Worm (Caenorhabditis elegans) whole organism, L4 larva: Measurements from ENCODE around the gene F09F9.5.
A peak's percentile ranks its signal among the peaks of the same experiment; 100 is the strongest.

Experiments
- D1046.2 ChIP-seq: fragments of 200-800 bp; sonication (Bioruptor generic); IDR thresholded peaks from 2 replicates; pipeline ENCODE4 v1.3.6; 2022; ENCODE audit warnings: missing genetic modification characterization, missing compliant biosample characterization
- F26F4.8 ChIP-seq: fragments of 200-800 bp; sonication (Bioruptor generic); conservative IDR thresholded peaks from 2 replicates; pipeline ENCODE4 v1.3.6; 2022; ENCODE audit warnings: missing genetic modification characterization, missing compliant biosample characterization
- F37D6.2 ChIP-seq: sonication (generic microtip); optimal IDR thresholded peaks from 2 replicates; lab custom pipeline; 2016; ENCODE audit warnings: mild to moderate bottlenecking, missing genetic modification characterization, missing compliant biosample characterization
- T20F7.1 ChIP-seq: fragments of 200-800 bp; sonication (Bioruptor generic); optimal IDR thresholded peaks from 2 replicates; lab custom pipeline; 2018; ENCODE audit warnings: mild to moderate bottlenecking, missing genetic modification characterization, missing compliant biosample characterization
- Y105C5A.15 ChIP-seq: fragments of 200-800 bp; sonication (Bioruptor generic); IDR thresholded peaks from 2 replicates; pipeline ENCODE4 v1.3.6; 2022; ENCODE audit warnings: missing genetic modification characterization, missing compliant biosample characterization
- Y48G9A.11 ChIP-seq: fragments of 200-800 bp; sonication (Bioruptor generic); IDR thresholded peaks from 2 replicates; pipeline ENCODE4 v1.3.6; 2022; ENCODE audit warnings: missing genetic modification reagents, missing genetic modification characterization, missing compliant biosample characterization
- Y75B8A.6 ChIP-seq: fragments of 200-800 bp; sonication (Bioruptor generic); IDR thresholded peaks from 2 replicates; pipeline ENCODE4 v1.3.6; 2022; ENCODE audit warnings: missing genetic modification reagents, missing genetic modification characterization, missing compliant biosample characterization
- ZK546.5 ChIP-seq, 2 experiments: sonication (generic microtip); optimal IDR thresholded peaks; 2 replicates each; lab custom pipeline; 2017; ENCODE audit warnings: missing biosample characterization in 2 of 2, missing genetic modification characterization in 2 of 2
- aha-1 ChIP-seq: fragments of 150-350 bp; peaks from one replicate; lab custom pipeline; 2014; ENCODE audit warnings: missing biosample characterization, missing genetic modification characterization
- aly-2 ChIP-seq: sonication (generic microtip); optimal IDR thresholded peaks from 2 replicates; lab custom pipeline; 2018; ENCODE audit warnings: missing biosample characterization, missing genetic modification characterization
- ceh-44 ChIP-seq: fragments of 200-800 bp; sonication (Bioruptor generic); IDR thresholded peaks from 2 replicates; pipeline ENCODE4 v1.3.6; 2022; ENCODE audit warnings: missing genetic modification reagents, missing genetic modification characterization, missing compliant biosample characterization
- ceh-62 ChIP-seq: sonication (generic microtip); optimal IDR thresholded peaks from 2 replicates; lab custom pipeline; 2017; ENCODE audit warnings: missing biosample characterization, missing genetic modification characterization
- cey-2 ChIP-seq: sonication (generic microtip); optimal IDR thresholded peaks from 3 replicates; lab custom pipeline; 2017; ENCODE audit warnings: missing genetic modification characterization, mild to moderate bottlenecking, missing compliant biosample characterization, antibody characterized with exemption, borderline replicate concordance; ENCODE audit not compliant: insufficient read depth
- ctbp-1 ChIP-seq: fragments of 200-800 bp; sonication (Bioruptor generic); IDR thresholded peaks from 2 replicates; pipeline ENCODE4 v1.3.6; 2022; ENCODE audit warnings: missing genetic modification reagents, missing genetic modification characterization, missing compliant biosample characterization
- daf-16 ChIP-seq, 3 experiments: sonication (generic microtip); optimal IDR thresholded peaks; 2 replicates each; lab custom pipeline; 2016 to 2017; ENCODE audit warnings: missing genetic modification characterization in 3 of 3, missing genetic modification reagents in 3 of 3, mild to moderate bottlenecking in 2 of 3, missing compliant biosample characterization in 2 of 3, missing biosample characterization in 1 of 3, moderate library complexity in 1 of 3
- daf-19 ChIP-seq: fragments of 200-800 bp; sonication (Bioruptor generic); conservative IDR thresholded peaks from 2 replicates; pipeline ENCODE4 v1.3.6; 2022; ENCODE audit warnings: missing genetic modification characterization, missing compliant biosample characterization
- daf-8 ChIP-seq: fragments of 200-800 bp; sonication (Bioruptor generic); IDR thresholded peaks from 2 replicates; pipeline ENCODE4 v1.3.6; 2022; ENCODE audit warnings: missing genetic modification characterization, missing compliant biosample characterization
- dmd-8 ChIP-seq: fragments of 200-800 bp; sonication (Bioruptor generic); IDR thresholded peaks from 2 replicates; pipeline ENCODE4 v1.3.6; 2022; ENCODE audit warnings: missing genetic modification characterization, missing compliant biosample characterization
- fos-1 ChIP-seq: fragments of 150-350 bp; optimal IDR thresholded peaks from 2 replicates; lab custom pipeline; 2014; ENCODE audit warnings: missing biosample characterization, missing genetic modification characterization
- gei-8 ChIP-seq: fragments of 200-800 bp; sonication (Bioruptor generic); optimal IDR thresholded peaks from 2 replicates; lab custom pipeline; 2018; ENCODE audit warnings: mild to moderate bottlenecking, missing genetic modification characterization, missing compliant biosample characterization
- hlh-11 ChIP-seq: fragments of 200-800 bp; sonication (Bioruptor generic); optimal IDR thresholded peaks from 2 replicates; lab custom pipeline; 2018; ENCODE audit warnings: mild to moderate bottlenecking, missing genetic modification characterization, missing compliant biosample characterization
- lin-15B ChIP-seq: fragments of 150-350 bp; sonication (generic microtip); optimal IDR thresholded peaks from 3 replicates; lab custom pipeline; 2014; ENCODE audit warnings: missing biosample characterization, missing genetic modification characterization
- lin-38 ChIP-seq: fragments of 200-800 bp; sonication (Bioruptor generic); IDR thresholded peaks from 2 replicates; pipeline ENCODE4 v1.3.6; 2022; ENCODE audit warnings: missing genetic modification reagents, missing genetic modification characterization, missing compliant biosample characterization
- madf-5 ChIP-seq, 2 experiments: fragments of 200-800 bp; sonication (Bioruptor generic); IDR thresholded peaks; 2 replicates each; pipeline ENCODE4 v1.3.6; 2022; ENCODE audit warnings: missing compliant biosample characterization in 2 of 2, missing genetic modification characterization in 2 of 2
- mxl-2 ChIP-seq: fragments of 200-800 bp; sonication (Bioruptor generic); conservative IDR thresholded peaks from 2 replicates; pipeline ENCODE4 v1.3.6; 2022; ENCODE audit warnings: missing genetic modification reagents, missing genetic modification characterization, missing compliant biosample characterization
- nhr-102 ChIP-seq: sonication (generic microtip); optimal IDR thresholded peaks from 2 replicates; lab custom pipeline; 2016; ENCODE audit warnings: mild to moderate bottlenecking, missing genetic modification characterization, moderate library complexity, missing compliant biosample characterization
- nhr-11 ChIP-seq: fragments of 150-350 bp; optimal IDR thresholded peaks from 2 replicates; lab custom pipeline; 2014; ENCODE audit warnings: missing biosample characterization, missing genetic modification characterization
- nhr-111 ChIP-seq: fragments of 200-800 bp; sonication (Bioruptor generic); optimal IDR thresholded peaks from 2 replicates; lab custom pipeline; 2018; ENCODE audit warnings: mild to moderate bottlenecking, missing genetic modification characterization, missing compliant biosample characterization
- nhr-25 ChIP-seq: sonication (generic microtip); optimal IDR thresholded peaks from 2 replicates; lab custom pipeline; 2017; ENCODE audit warnings: missing genetic modification characterization, mild to moderate bottlenecking, missing compliant biosample characterization, antibody characterized with exemption, moderate library complexity, borderline replicate concordance; ENCODE audit not compliant: insufficient read depth
- nhr-76 ChIP-seq: fragments of 150-350 bp; optimal IDR thresholded peaks from 2 replicates; lab custom pipeline; 2014; ENCODE audit warnings: missing biosample characterization, missing genetic modification characterization
- rbr-2 ChIP-seq: sonication (generic microtip); optimal IDR thresholded peaks from 2 replicates; lab custom pipeline; 2016; ENCODE audit warnings: missing genotype, missing genetic modification characterization, missing compliant biosample characterization
- saeg-2 ChIP-seq: fragments of 200-800 bp; sonication (Bioruptor generic); IDR thresholded peaks from 2 replicates; pipeline ENCODE4 v1.3.6; 2022; ENCODE audit warnings: missing genetic modification reagents, missing genetic modification characterization, missing compliant biosample characterization
- sdz-12 ChIP-seq: fragments of 200-800 bp; sonication (Bioruptor generic); optimal IDR thresholded peaks from 2 replicates; lab custom pipeline; 2018; ENCODE audit warnings: mild to moderate bottlenecking, missing genetic modification characterization, missing compliant biosample characterization
- skn-1 ChIP-seq: fragments of 150-350 bp; optimal IDR thresholded peaks from 2 replicates; lab custom pipeline; 2014; ENCODE audit warnings: missing biosample characterization, missing genetic modification characterization
- spr-1 ChIP-seq: sonication (generic microtip); optimal IDR thresholded peaks from 2 replicates; lab custom pipeline; 2016; ENCODE audit warnings: mild to moderate bottlenecking, missing genetic modification characterization, missing compliant biosample characterization
- tag-97 ChIP-seq: fragments of 200-800 bp; sonication (Bioruptor generic); IDR thresholded peaks from 2 replicates; pipeline ENCODE4 v1.3.6; 2022; ENCODE audit warnings: missing genetic modification characterization, missing compliant biosample characterization
- unc-39 ChIP-seq: sonication (generic microtip); optimal IDR thresholded peaks from 2 replicates; lab custom pipeline; 2017; ENCODE audit warnings: missing biosample characterization, missing genetic modification characterization
- unc-62 ChIP-seq, 3 experiments: fragments of 150-350 bp in 1 of 3; sonication (generic microtip); optimal IDR thresholded peaks in 2 of 3; peaks in 1 of 3; 1 replicate in 1 of 3; 2 replicates in 2 of 3; lab custom pipeline; 2014 to 2017; ENCODE audit warnings: missing biosample characterization in 3 of 3, missing genetic modification characterization in 3 of 3, missing genetic modification reagents in 3 of 3, missing genotype in 1 of 3
- zfp-2 ChIP-seq: sonication (generic microtip); optimal IDR thresholded peaks from 2 replicates; lab custom pipeline; 2016; ENCODE audit warnings: mild to moderate bottlenecking, missing genetic modification characterization, missing compliant biosample characterization
- zfp-3 ChIP-seq: fragments of 200-800 bp; sonication (Bioruptor generic); conservative IDR thresholded peaks from 2 replicates; pipeline ENCODE4 v1.3.6; 2022; ENCODE audit warnings: missing genetic modification reagents, missing genetic modification characterization, missing compliant biosample characterization
- ztf-11 ChIP-seq: fragments of 150-350 bp; optimal IDR thresholded peaks from 2 replicates; lab custom pipeline; 2014; ENCODE audit warnings: missing biosample characterization, missing genetic modification characterization

F09F9.5 gene

ce11 chrX:4145051-4145826 lies 27.5 kb downstream of the F09F9.5 start (continued):
- TF ChIP-seq ctbp-1 (peak; percentile 57; the same call in 1 of the 2 replicates), ZK546.5 (tag; optimal IDR thresholded peaks at IDR 0.05; lab: Kevin White, UChicago) (no peak), skn-1 (tag; lab: Kevin White, UChicago) (no peak), daf-16 (GFP tag; optimal IDR thresholded peaks at IDR 0.05; lab: Kevin White, UChicago) (peak in 1 of 2 experiments; percentile 34), daf-16 (tag; optimal IDR thresholded peaks at IDR 0.05; lab: Kevin White, UChicago) (peak; percentile 70), spr-1 (peak; percentile 9), nhr-111 (GFP tag; lab: Kevin White, UChicago) (no peak), hlh-11 (tag; lab: Kevin White, UChicago) (peak; percentile 95), dmd-8 (GFP tag; lab: Robert Waterston, UW) (no peak), F26F4.8 (GFP tag; lab: Robert Waterston, UW) (no peak), ceh-44 (peak; percentile 67; the same call in 1 of the 2 replicates), mxl-2 (GFP tag; lab: Robert Waterston, UW) (peak; percentile 53; the same call in 1 of the 2 replicates), aly-2 (tag; lab: Kevin White, UChicago) (no peak), zfp-3 (GFP tag; lab: Robert Waterston, UW) (no peak), Y48G9A.11 (GFP tag; lab: Robert Waterston, UW) (no peak), Y75B8A.6 (no peak), nhr-76 (tag; lab: Kevin White, UChicago) (no peak), T20F7.1 (GFP tag; lab: Kevin White, UChicago) (no peak), daf-19 (GFP tag; lab: Robert Waterston, UW) (no peak), saeg-2 (no peak), F37D6.2 (peak; percentile 64), madf-5 (GFP tag; IDR thresholded peaks at IDR 0.05; lab: Robert Waterston, UW) (0 out of 4 replicates have a peak, but pooled peaks have one; percentile 32 to 56), unc-62 (GFP tag; optimal IDR thresholded peaks at IDR 0.05 in 1 of 2; lab: Kevin White, UChicago) (peak in 1 of 2 experiments; percentile 98), unc-62 (tag; optimal IDR thresholded peaks at IDR 0.05; lab: Kevin White, UChicago) (no peak), Y105C5A.15 (no peak), cey-2 (no peak), tag-97 (GFP tag; lab: Robert Waterston, UW) (no peak), ceh-62 (tag; lab: Kevin White, UChicago) (no peak), sdz-12 (GFP tag; lab: Kevin White, UChicago) (no peak), ztf-11 (tag; lab: Kevin White, UChicago) (no peak), lin-38 (GFP tag; lab: Robert Waterston, UW) (peak; percentile 35), zfp-2 (tag; lab: Kevin White, UChicago) (peak; percentile 36), fos-1 (tag; lab: Kevin White, UChicago) (no peak), unc-39 (tag; lab: Kevin White, UChicago) (no peak), nhr-102 (tag; lab: Kevin White, UChicago) (peak; percentile 64), gei-8 (GFP tag; lab: Kevin White, UChicago) (no peak), nhr-11 (peak; percentile 64), daf-8 (GFP tag; lab: Robert Waterston, UW) (0 out of 2 replicates have a peak, but pooled peaks have one; percentile 34), lin-15B (tag; lab: Kevin White, UChicago) (no peak)

ce11 chrX:4146046-4146445 lies 28.3 kb downstream of the F09F9.5 start:
- no peak for TF ChIP-seq zfp-3 (GFP tag; lab: Robert Waterston, UW)
- TF ChIP-seq daf-16 (GFP tag; optimal IDR thresholded peaks at IDR 0.05; lab: Kevin White, UChicago) = no peak
- TF ChIP-seq daf-16 (tag; optimal IDR thresholded peaks at IDR 0.05; lab: Kevin White, UChicago) = peak; percentile 9
- TF ChIP-seq nhr-25 (tag; lab: Kevin White, UChicago) = peak; percentile 23
- peak; percentile 29 for TF ChIP-seq aha-1
- no peak for TF ChIP-seq rbr-2 (tag; lab: Kevin White, UChicago)
- TF ChIP-seq D1046.2 (GFP tag; lab: Robert Waterston, UW) = 0 out of 2 replicates have a peak, but pooled peaks have one; percentile 17
- TF ChIP-seq unc-62 (GFP tag; optimal IDR thresholded peaks at IDR 0.05 in 1 of 2; lab: Kevin White, UChicago) = peak in 1 of 2 experiments; percentile 58
- TF ChIP-seq unc-62 (tag; optimal IDR thresholded peaks at IDR 0.05; lab: Kevin White, UChicago) = no peak
- peak; percentile 44; the same call in 1 of the 2 replicates for TF ChIP-seq mxl-2 (GFP tag; lab: Robert Waterston, UW)
